Worm (Caenorhabditis elegans) whole organism, L2 larva: ENCODE results near the gene smg-3.
A peak's percentile ranks its signal among the peaks of the same experiment; 100 is the strongest.
"Not testable (repeated sequence)": the region's sequence is repeated elsewhere in the genome, so short reads cannot be mapped to it uniquely, and the experiment has no call there.

Experiments
- F13H6.1 ChIP-seq: sonication (generic microtip); optimal IDR thresholded peaks from 2 replicates; lab custom pipeline; 2016; ENCODE audit warnings: missing genetic modification characterization, missing compliant biosample characterization
- R02D3.7 ChIP-seq: fragments of 150-350 bp; optimal IDR thresholded peaks from 2 replicates; lab custom pipeline; 2014; ENCODE audit warnings: missing biosample characterization, missing genetic modification characterization
- Y55F3AM.14 ChIP-seq: fragments of 200-800 bp; sonication (Bioruptor generic); optimal IDR thresholded peaks from 2 replicates; lab custom pipeline; 2018; ENCODE audit warnings: mild to moderate bottlenecking, missing genetic modification characterization, missing compliant biosample characterization
- ZK546.5 ChIP-seq: sonication (generic microtip); optimal IDR thresholded peaks from 2 replicates; lab custom pipeline; 2017; ENCODE audit warnings: missing biosample characterization, missing genetic modification characterization
- alr-1 ChIP-seq: fragments of 150-350 bp; optimal IDR thresholded peaks from 2 replicates; lab custom pipeline; 2014; ENCODE audit warnings: missing biosample characterization, missing genetic modification characterization
- ama-1 ChIP-seq: fragments of 150-350 bp; optimal IDR thresholded peaks from 2 replicates; lab custom pipeline; 2018; ENCODE audit warnings: inconsistent platforms
- dmd-4 ChIP-seq: sonication (generic microtip); optimal IDR thresholded peaks from 2 replicates; lab custom pipeline; 2017; ENCODE audit warnings: missing biosample characterization, missing genetic modification characterization
- egl-27 ChIP-seq: sonication (generic microtip); optimal IDR thresholded peaks from 3 replicates; lab custom pipeline; 2017; ENCODE audit warnings: missing biosample characterization, missing genetic modification reagents, missing genetic modification characterization
- elt-1 ChIP-seq: fragments of 150-350 bp; optimal IDR thresholded peaks from 2 replicates; lab custom pipeline; 2014; ENCODE audit warnings: missing biosample characterization, missing genetic modification characterization
- elt-3 ChIP-seq: sonication (generic microtip); optimal IDR thresholded peaks from 2 replicates; lab custom pipeline; 2017; ENCODE audit warnings: missing biosample characterization, missing genetic modification characterization
- lin-11 ChIP-seq: fragments of 150-350 bp; sonication (generic microtip); optimal IDR thresholded peaks from 2 replicates; lab custom pipeline; 2014; ENCODE audit warnings: missing biosample characterization, missing genetic modification characterization, inconsistent platforms, mixed read lengths
- lin-13 ChIP-seq: fragments of 150-350 bp; optimal IDR thresholded peaks from 2 replicates; lab custom pipeline; 2014; ENCODE audit warnings: missing biosample characterization, missing genetic modification reagents, missing genetic modification characterization
- lin-39 ChIP-seq: fragments of 150-350 bp; optimal IDR thresholded peaks from 2 replicates; lab custom pipeline; 2014; ENCODE audit warnings: missing biosample characterization, missing genetic modification reagents, missing genetic modification characterization
- lsy-2 ChIP-seq, 2 experiments: fragments of 150-350 bp in 1 of 2; sonication (generic microtip) in 1 of 2; optimal IDR thresholded peaks; 2 replicates each; lab custom pipeline; 2014 to 2017; ENCODE audit warnings: missing biosample characterization in 2 of 2, missing genetic modification characterization in 2 of 2
- mbf-1 ChIP-seq: sonication (generic microtip); optimal IDR thresholded peaks from 2 replicates; lab custom pipeline; 2017; ENCODE audit warnings: missing biosample characterization, missing genetic modification characterization
- mdl-1 ChIP-seq, 2 experiments: fragments of 150-350 bp in 1 of 2; sonication (generic microtip) in 1 of 2; optimal IDR thresholded peaks; 2 replicates each; lab custom pipeline; 2017; ENCODE audit warnings: missing biosample characterization in 2 of 2, missing genetic modification characterization in 2 of 2
- nhr-10 ChIP-seq: sonication (generic microtip); optimal IDR thresholded peaks from 2 replicates; lab custom pipeline; 2017; ENCODE audit warnings: missing biosample characterization, missing genetic modification characterization
- nhr-11 ChIP-seq: fragments of 150-350 bp; optimal IDR thresholded peaks from 2 replicates; lab custom pipeline; 2014; ENCODE audit warnings: missing biosample characterization, missing genetic modification characterization
- nhr-12 ChIP-seq: fragments of 150-350 bp; optimal IDR thresholded peaks from 2 replicates; lab custom pipeline; 2014; ENCODE audit warnings: missing biosample characterization, missing genetic modification characterization
- nhr-21 ChIP-seq: fragments of 150-350 bp; optimal IDR thresholded peaks from 2 replicates; lab custom pipeline; 2014; ENCODE audit warnings: missing biosample characterization, missing genetic modification characterization
- nhr-237 ChIP-seq: fragments of 150-350 bp; optimal IDR thresholded peaks from 2 replicates; lab custom pipeline; 2014; ENCODE audit warnings: missing biosample characterization, missing genetic modification characterization
- nhr-6 ChIP-seq: fragments of 150-350 bp; optimal IDR thresholded peaks from 2 replicates; lab custom pipeline; 2014; ENCODE audit warnings: missing biosample characterization, missing genetic modification characterization
- nhr-77 ChIP-seq: fragments of 150-350 bp; optimal IDR thresholded peaks from 2 replicates; lab custom pipeline; 2014; ENCODE audit warnings: missing biosample characterization, missing genetic modification characterization
- sem-4 ChIP-seq: fragments of 150-350 bp; optimal IDR thresholded peaks from 2 replicates; lab custom pipeline; 2014; ENCODE audit warnings: missing biosample characterization, missing genetic modification reagents, missing genetic modification characterization
- unc-39 ChIP-seq: fragments of 150-350 bp; optimal IDR thresholded peaks from 2 replicates; lab custom pipeline; 2014; ENCODE audit warnings: missing biosample characterization, missing genetic modification characterization
- unc-62 ChIP-seq: fragments of 150-350 bp; optimal IDR thresholded peaks from 2 replicates; lab custom pipeline; 2014; ENCODE audit warnings: missing biosample characterization, missing genetic modification reagents, missing genetic modification characterization
- zag-1 ChIP-seq: fragments of 150-350 bp; optimal IDR thresholded peaks from 2 replicates; lab custom pipeline; 2014; ENCODE audit warnings: missing biosample characterization, missing genetic modification characterization
- ztf-1 ChIP-seq: fragments of 200-800 bp; sonication (Bioruptor generic); conservative IDR thresholded peaks from 2 replicates; pipeline ENCODE4 v1.3.6; 2022; ENCODE audit warnings: missing genetic modification characterization, missing compliant biosample characterization
- ztf-11 ChIP-seq: sonication (generic microtip); optimal IDR thresholded peaks from 2 replicates; lab custom pipeline; 2017; ENCODE audit warnings: missing biosample characterization, missing genetic modification characterization
- ztf-4 ChIP-seq: fragments of 150-350 bp; optimal IDR thresholded peaks from 2 replicates; lab custom pipeline; 2014; ENCODE audit warnings: missing biosample characterization, missing genetic modification characterization

The smg-3 gene

DNA sequence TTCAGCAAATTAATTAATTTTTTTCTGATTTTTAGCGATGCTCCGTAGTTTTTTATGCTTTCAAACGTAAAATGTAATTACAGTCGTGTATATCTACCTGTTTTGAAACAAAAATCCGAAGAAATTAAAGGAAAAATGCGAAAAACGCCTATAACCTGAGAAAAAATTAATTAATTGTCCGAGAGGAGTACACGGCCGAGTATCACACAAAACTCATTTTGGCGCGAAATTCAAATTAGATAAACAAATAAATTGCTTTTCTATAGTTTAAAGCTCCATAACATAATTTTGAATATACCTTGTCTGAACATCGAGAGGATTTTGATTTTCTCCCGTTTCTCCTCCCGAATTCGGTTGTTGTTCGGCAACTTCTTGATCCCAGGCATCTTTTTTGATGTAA lies 3.4 kb downstream of the smg-3 start (continued):
- TF ChIP-seq mbf-1 (tag; lab: Kevin White, UChicago) = no peak
- no peak for TF ChIP-seq nhr-77 (tag; lab: Kevin White, UChicago)
- TF ChIP-seq lin-39 = no peak
- no peak for TF ChIP-seq mdl-1 (tag; optimal IDR thresholded peaks at IDR 0.05; lab: Kevin White, UChicago)

DNA sequence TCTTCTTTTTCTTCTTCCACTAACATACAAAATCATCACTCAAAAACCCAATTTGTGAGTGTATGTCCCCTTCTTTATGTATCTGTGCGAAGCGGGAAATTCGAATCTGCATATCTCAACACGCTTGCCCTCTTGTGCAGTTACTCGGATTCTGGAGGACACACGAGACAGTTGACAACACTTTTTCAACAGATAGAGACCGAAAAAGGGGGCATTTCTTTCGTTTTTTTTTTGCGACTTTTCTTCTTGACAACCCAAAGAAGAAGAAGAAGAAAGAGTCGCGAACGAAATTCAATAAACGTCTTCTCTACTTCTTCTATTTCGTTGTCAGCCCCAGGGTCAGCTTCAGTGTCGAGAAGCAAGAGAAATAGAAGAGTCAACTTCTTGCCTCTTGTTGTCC lies 6.9 kb downstream of the smg-3 start:
- TF ChIP-seq ama-1 (lab: Kevin White, UChicago) (no peak), zag-1 (peak; percentile 5), elt-3 (tag; lab: Kevin White, UChicago) (no peak), nhr-6 (tag; lab: Kevin White, UChicago) (no peak), F13H6.1 (tag; lab: Kevin White, UChicago) (no peak), Y55F3AM.14 (no peak)
- TF ChIP-seq, all 48 proteins: peak for 1

DNA sequence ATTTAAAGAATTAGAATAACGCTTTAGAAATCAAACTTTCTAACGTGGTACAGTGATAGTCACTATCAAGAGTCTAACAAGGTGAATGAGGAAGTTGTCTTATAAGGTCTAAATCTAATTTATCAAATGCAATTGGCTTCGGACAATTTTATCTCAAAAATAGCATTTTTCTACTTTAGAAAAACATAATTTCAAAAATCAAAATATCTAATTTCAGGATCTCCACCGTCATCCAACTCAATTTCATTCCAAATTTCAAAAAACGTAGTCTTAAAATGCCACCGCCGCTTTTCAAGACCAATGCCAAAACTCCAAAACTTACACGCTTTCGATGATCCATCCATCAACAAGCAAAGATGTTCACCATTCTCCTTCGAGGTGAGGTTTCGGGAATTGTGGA lies 7.8 kb downstream of the smg-3 start, which contains the start of gene Y73B6BL.270:
Y73B6BL.270 (plus strand) TSS at position 301 of the 400 bp plus-strand sequence.
- TF ChIP-seq unc-62 (GFP tag; lab: Kevin White, UChicago) (no peak), lin-11 (tag; lab: Kevin White, UChicago) (no peak), zag-1 (no peak), ztf-4 (tag; lab: Kevin White, UChicago) (no peak), nhr-10 (tag; lab: Kevin White, UChicago) (no peak), unc-39 (tag; lab: Kevin White, UChicago) (no peak), dmd-4 (no peak), Y55F3AM.14 (no peak), R02D3.7 (tag; lab: Kevin White, UChicago) (no peak), ZK546.5 (tag; lab: Kevin White, UChicago) (no peak), alr-1 (tag; lab: Kevin White, UChicago) (no peak), nhr-11 (tag; lab: Kevin White, UChicago) (no peak)

DNA sequence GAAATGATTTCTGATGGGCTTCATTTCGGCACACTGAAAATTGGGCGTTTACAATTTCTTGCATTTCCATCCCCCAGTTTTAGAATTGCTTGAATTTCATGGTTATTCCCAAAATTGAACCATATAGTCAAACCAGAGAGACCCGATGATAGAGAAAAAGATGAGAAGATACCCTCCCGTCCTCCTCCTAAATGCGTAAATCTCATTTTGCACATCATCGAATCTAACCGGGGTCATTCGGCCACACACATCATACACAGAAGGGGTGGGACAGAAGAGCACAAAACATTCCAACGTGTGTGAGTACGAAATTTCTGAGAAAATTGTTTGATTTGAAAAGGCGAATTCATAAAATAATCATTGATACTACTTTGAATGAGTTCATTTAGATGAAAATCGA lies 9.3 kb downstream of the smg-3 start:
- TF ChIP-seq F13H6.1 (tag; lab: Kevin White, UChicago) (no peak), nhr-6 (tag; lab: Kevin White, UChicago) (no peak), ztf-4 (tag; lab: Kevin White, UChicago) (no peak), mdl-1 (tag; optimal IDR thresholded peaks at IDR 0.05; lab: Kevin White, UChicago) (no peak), unc-39 (tag; lab: Kevin White, UChicago) (no peak), nhr-237 (no peak), sem-4 (tag; lab: Kevin White, UChicago) (no peak), egl-27 (tag; lab: Kevin White, UChicago) (no peak)

DNA sequence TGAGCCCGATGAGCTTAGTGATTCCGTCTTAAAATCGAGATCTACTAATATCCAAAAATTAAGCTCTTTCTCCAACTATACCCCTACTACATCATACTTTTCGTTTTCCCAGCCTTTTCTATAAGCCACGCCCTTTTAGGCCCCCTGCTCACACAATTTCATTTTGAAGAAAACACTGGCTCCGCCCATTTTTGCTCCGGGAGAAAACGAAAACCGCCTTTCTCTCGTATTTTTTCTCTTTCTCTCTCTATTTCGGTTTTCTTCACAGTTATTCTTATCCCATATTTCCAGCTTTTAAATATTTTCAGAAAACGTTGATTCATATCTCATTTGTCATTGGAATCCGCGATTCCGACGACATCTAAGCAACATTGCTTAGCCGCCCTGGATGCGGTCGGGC lies 11.2 kb downstream of the smg-3 start, which contains the start of gene Y73B6BL.47:
Y73B6BL.47 (plus strand) TSS at position 301 of the 400 bp plus-strand sequence.
- TF ChIP-seq unc-62 (GFP tag; lab: Kevin White, UChicago) (no peak), ztf-11 (no peak), ztf-4 (tag; lab: Kevin White, UChicago) (no peak), F13H6.1 (tag; lab: Kevin White, UChicago) (no peak), lin-13 (GFP tag; lab: Kevin White, UChicago) (no peak), nhr-21 (tag; lab: Kevin White, UChicago) (no peak)

DNA sequence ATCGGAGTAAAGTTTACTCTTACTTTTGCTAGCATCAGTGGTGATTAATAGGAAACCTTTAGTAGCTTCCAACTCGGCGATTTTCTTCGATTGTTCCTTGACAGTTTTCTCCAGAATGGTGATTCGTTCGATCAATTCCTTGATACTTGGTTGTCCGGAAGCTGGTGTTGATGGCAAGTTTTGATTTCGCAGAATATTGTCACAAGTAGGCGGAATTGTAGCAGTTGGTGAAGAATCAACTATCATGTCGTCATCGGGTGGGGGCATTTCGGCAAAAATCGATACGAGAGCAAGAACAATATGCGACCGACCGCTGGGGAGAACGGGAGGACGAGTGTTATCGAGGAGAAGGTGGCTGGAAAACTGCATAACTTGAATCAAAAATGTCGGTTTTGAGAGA lies 25.7 kb downstream of the smg-3 start, which contains the start of gene Y73B6BL.289:
Y73B6BL.289 (plus strand) TSS at position 301 of the 400 bp plus-strand sequence.
- not testable (repeated sequence) for TF ChIP-seq R02D3.7 (tag; lab: Kevin White, UChicago); ztf-1 (GFP tag; lab: Robert Waterston, UW); nhr-11 (tag; lab: Kevin White, UChicago)

DNA sequence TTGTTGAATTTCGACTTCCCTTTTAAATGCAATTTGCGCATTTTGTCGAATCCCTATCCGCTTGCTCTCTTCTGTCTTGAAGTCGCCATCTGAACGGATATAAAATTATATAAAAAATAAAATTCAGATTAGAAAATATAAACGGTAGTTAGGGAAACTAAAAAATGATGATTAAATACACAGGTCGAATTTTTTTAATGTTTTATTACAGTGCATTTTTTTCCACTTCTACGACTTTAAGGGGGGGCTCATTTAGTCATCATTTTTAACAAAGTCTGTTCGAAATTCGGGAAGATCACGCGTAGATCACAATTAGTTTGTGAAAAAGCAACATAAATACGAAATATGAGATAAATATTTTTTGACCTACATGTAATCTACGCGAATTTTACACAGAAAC lies 30.0 kb downstream of the smg-3 start, which contains the start of gene Y73B6BL.14:
Y73B6BL.14 (minus strand) TSS at position 101 of the 400 bp plus-strand sequence.
- no peak for TF ChIP-seq elt-1
- no peak for TF ChIP-seq nhr-12
- TF ChIP-seq lsy-2 (tag; optimal IDR thresholded peaks at IDR 0.05; lab: Kevin White, UChicago) = no peak
